Fruit fly (Drosophila melanogaster): ENCODE measurements around the gene CG33725.

dm6 chr3L:12484464-12484863, 2.1 kb downstream of the CG33725 start:
- no peak for TF ChIP-seq CG3163 (GFP tag; optimal IDR thresholded peaks at IDR 0.05)
- TF ChIP-seq Hmx (GFP tag; optimal IDR thresholded peaks at IDR 0.05), result no peak
- no peak for TF ChIP-seq Ravus (GFP tag; IDR thresholded peaks at IDR 0.05)
- TF ChIP-seq CG14965 (GFP tag; optimal IDR thresholded peaks at IDR 0.05; ENCODE audit: borderline replicate concordance), result no peak
- no peak for TF ChIP-seq D19B (GFP tag; optimal IDR thresholded peaks at IDR 0.05)
- TF ChIP-seq H2.0 (GFP tag; IDR thresholded peaks at IDR 0.05), result no peak
- no peak for TF ChIP-seq NfI (GFP tag; optimal IDR thresholded peaks at IDR 0.05)
- no peak for TF ChIP-seq eve (GFP tag; optimal IDR thresholded peaks at IDR 0.05)
- no peak for TF ChIP-seq CG2116 (GFP tag; optimal IDR thresholded peaks at IDR 0.05)
- TF ChIP-seq Abd-B (GFP tag; optimal IDR thresholded peaks at IDR 0.05), result no peak
- TF ChIP-seq cwo (GFP tag; optimal IDR thresholded peaks at IDR 0.05), result no peak
- no peak for TF ChIP-seq CG14050 (GFP tag; IDR thresholded peaks at IDR 0.05)
- no peak for TF ChIP-seq CTCF (GFP tag; optimal IDR thresholded peaks at IDR 0.05)
